Worm (Caenorhabditis elegans) whole organism, L1 larva: ENCODE results near the gene fbxl-3.

Experiments used
- C34B4.2 ChIP-seq: sonication (generic microtip); optimal IDR thresholded peaks from 2 replicates; lab custom pipeline; 2017; ENCODE audit warnings: mild to moderate bottlenecking, missing genetic modification characterization, missing compliant biosample characterization
- F16B12.6 ChIP-seq: fragments of 150-350 bp; optimal IDR thresholded peaks from 2 replicates; lab custom pipeline; 2014; ENCODE audit warnings: missing biosample characterization, missing genetic modification characterization
- alr-1 ChIP-seq: fragments of 200-800 bp; sonication (Bioruptor generic); optimal IDR thresholded peaks from 2 replicates; lab custom pipeline; 2018; ENCODE audit warnings: borderline replicate concordance, mild to moderate bottlenecking, missing genetic modification characterization, missing compliant biosample characterization
- ama-1 ChIP-seq: fragments of 150-350 bp; optimal IDR thresholded peaks from 2 replicates; lab custom pipeline; 2014
- blmp-1 ChIP-seq: fragments of 150-350 bp; optimal IDR thresholded peaks from 2 replicates; lab custom pipeline; 2014; ENCODE audit warnings: missing biosample characterization, missing genetic modification characterization
- ceh-8 ChIP-seq: fragments of 200-800 bp; sonication (Bioruptor generic); optimal IDR thresholded peaks from 2 replicates; lab custom pipeline; 2018; ENCODE audit warnings: mild to moderate bottlenecking, missing genetic modification characterization, moderate library complexity, missing compliant biosample characterization
- ceh-82 ChIP-seq, 3 experiments: fragments of 150-350 bp in 1 of 3; sonication (generic microtip) in 2 of 3; optimal IDR thresholded peaks; 2 replicates each; lab custom pipeline; 2014 to 2017; ENCODE audit warnings: missing biosample characterization in 3 of 3, missing genetic modification characterization in 3 of 3
- ceh-88 ChIP-seq: fragments of 200-800 bp; sonication (Bioruptor generic); IDR thresholded peaks from 2 replicates; pipeline ENCODE4 v1.3.6; 2022; ENCODE audit warnings: missing genetic modification characterization, missing compliant biosample characterization
- dpl-1 ChIP-seq, 3 experiments: fragments of 150-350 bp in 2 of 3; sonication (generic microtip) in 1 of 3; optimal IDR thresholded peaks; 2 replicates each; lab custom pipeline; 2014 to 2017; ENCODE audit warnings: missing biosample characterization in 3 of 3, missing genetic modification characterization in 3 of 3, missing genetic modification reagents in 3 of 3
- efl-3 ChIP-seq: fragments of 200-800 bp; sonication (Bioruptor generic); optimal IDR thresholded peaks from 2 replicates; lab custom pipeline; 2018; ENCODE audit warnings: mild to moderate bottlenecking, missing genetic modification characterization, missing compliant biosample characterization
- egl-27 ChIP-seq, 2 experiments: fragments of 150-350 bp in 1 of 2; sonication (generic microtip); optimal IDR thresholded peaks; 3 replicates each; lab custom pipeline; 2017 to 2018; ENCODE audit warnings: missing biosample characterization in 2 of 2, missing genetic modification characterization in 2 of 2, missing genetic modification reagents in 2 of 2
- elt-2 ChIP-seq: sonication (generic microtip); optimal IDR thresholded peaks from 2 replicates; lab custom pipeline; 2016; ENCODE audit warnings: missing genetic modification characterization, mild to moderate bottlenecking, inconsistent platforms, missing compliant biosample characterization, missing genetic modification reagents
- elt-3 ChIP-seq, 6 experiments: fragments of 150-350 bp in 1 of 6; sonication (generic microtip); optimal IDR thresholded peaks; 2 replicates each; lab custom pipeline; 2017 to 2018; ENCODE audit warnings: missing biosample characterization in 6 of 6, missing genetic modification characterization in 6 of 6, inconsistent platforms in 1 of 6
- ets-5 ChIP-seq: fragments of 200-800 bp; sonication (Bioruptor generic); IDR thresholded peaks from 2 replicates; pipeline ENCODE4 v1.3.6; 2022; ENCODE audit warnings: missing genetic modification characterization, missing compliant biosample characterization
- fkh-10 ChIP-seq: sonication (generic microtip); optimal IDR thresholded peaks from 2 replicates; lab custom pipeline; 2017; ENCODE audit warnings: missing biosample characterization, missing genetic modification reagents, missing genetic modification characterization
- fkh-4 ChIP-seq: sonication (generic microtip); optimal IDR thresholded peaks from 2 replicates; lab custom pipeline; 2016; ENCODE audit warnings: missing compliant biosample characterization, missing genetic modification characterization, borderline replicate concordance
- fkh-8 ChIP-seq: sonication (generic microtip); optimal IDR thresholded peaks from 2 replicates; lab custom pipeline; 2016; ENCODE audit warnings: mild to moderate bottlenecking, missing genetic modification characterization, missing compliant biosample characterization
- hlh-17 ChIP-seq: fragments of 200-800 bp; sonication (Bioruptor generic); optimal IDR thresholded peaks from 2 replicates; lab custom pipeline; 2018; ENCODE audit warnings: missing genetic modification characterization, mild to moderate bottlenecking, missing compliant biosample characterization, moderate library complexity, borderline replicate concordance
- hpl-2 ChIP-seq: fragments of 150-350 bp; optimal IDR thresholded peaks from 2 replicates; lab custom pipeline; 2014; ENCODE audit warnings: missing biosample characterization, missing genetic modification reagents, missing genetic modification characterization
- irx-1 ChIP-seq: sonication (generic microtip); optimal IDR thresholded peaks from 2 replicates; lab custom pipeline; 2016; ENCODE audit warnings: missing genetic modification characterization, missing compliant biosample characterization
- isw-1 ChIP-seq: fragments of 200-800 bp; sonication (Bioruptor generic); IDR thresholded peaks from 2 replicates; pipeline ENCODE4 v1.3.6; 2022; ENCODE audit warnings: missing genetic modification characterization, missing compliant biosample characterization
- lin-14 ChIP-seq: fragments of 200-800 bp; sonication (Bioruptor generic); optimal IDR thresholded peaks from 2 replicates; lab custom pipeline; 2018; ENCODE audit warnings: mild to moderate bottlenecking, missing genetic modification characterization, moderate library complexity, missing compliant biosample characterization
- lin-39 ChIP-seq: fragments of 150-350 bp; optimal IDR thresholded peaks from 2 replicates; lab custom pipeline; 2014; ENCODE audit warnings: missing biosample characterization, missing genetic modification reagents, missing genetic modification characterization
- mab-9 ChIP-seq: fragments of 200-800 bp; sonication (Bioruptor generic); IDR thresholded peaks from 2 replicates; pipeline ENCODE4 v1.3.6; 2022; ENCODE audit warnings: missing genetic modification reagents, missing genetic modification characterization, missing compliant biosample characterization
- mef-2 ChIP-seq: fragments of 150-350 bp; optimal IDR thresholded peaks from 2 replicates; lab custom pipeline; 2014; ENCODE audit warnings: missing biosample characterization, missing genetic modification characterization
- mep-1 ChIP-seq: fragments of 150-350 bp; optimal IDR thresholded peaks from 2 replicates; lab custom pipeline; 2014; ENCODE audit warnings: missing biosample characterization, missing genetic modification characterization
- nhr-11 ChIP-seq: fragments of 150-350 bp; optimal IDR thresholded peaks from 2 replicates; lab custom pipeline; 2014; ENCODE audit warnings: missing biosample characterization, missing genetic modification characterization
- nhr-12 ChIP-seq: sonication (generic microtip); optimal IDR thresholded peaks from 2 replicates; lab custom pipeline; 2017; ENCODE audit warnings: missing biosample characterization, missing genetic modification characterization
- nhr-19 ChIP-seq: fragments of 200-800 bp; sonication (Bioruptor generic); conservative IDR thresholded peaks from 2 replicates; pipeline ENCODE4 v1.3.6; 2022; ENCODE audit warnings: missing genetic modification characterization, missing compliant biosample characterization
- nhr-76 ChIP-seq: sonication (generic microtip); optimal IDR thresholded peaks from 2 replicates; lab custom pipeline; 2017; ENCODE audit warnings: missing biosample characterization, missing genetic modification characterization
- nhr-77 ChIP-seq: fragments of 150-350 bp; optimal IDR thresholded peaks from 2 replicates; lab custom pipeline; 2014; ENCODE audit warnings: missing biosample characterization, missing genetic modification characterization
- nhr-84 ChIP-seq: sonication (generic microtip); optimal IDR thresholded peaks from 2 replicates; lab custom pipeline; 2017; ENCODE audit warnings: missing biosample characterization, missing genetic modification characterization
- nhr-85 ChIP-seq: sonication (generic microtip); peaks from one replicate; lab custom pipeline; 2016; ENCODE audit warnings: missing genetic modification characterization, inconsistent platforms, missing compliant biosample characterization
- pag-3 ChIP-seq: sonication (generic microtip); optimal IDR thresholded peaks from 2 replicates; lab custom pipeline; 2017; ENCODE audit warnings: missing genetic modification characterization, mild to moderate bottlenecking, missing compliant biosample characterization, antibody characterized with exemption, borderline replicate concordance; ENCODE audit not compliant: insufficient read depth
- pax-3 ChIP-seq: fragments of 200-800 bp; sonication (Bioruptor generic); optimal IDR thresholded peaks from 2 replicates; lab custom pipeline; 2018; ENCODE audit warnings: mild to moderate bottlenecking, missing genetic modification characterization, moderate library complexity, missing compliant biosample characterization
- pqm-1 ChIP-seq: sonication (generic microtip); optimal IDR thresholded peaks from 3 replicates; lab custom pipeline; 2017; ENCODE audit warnings: missing biosample characterization, missing genetic modification characterization
- snpc-4 ChIP-seq: fragments of 150-350 bp; optimal IDR thresholded peaks from 2 replicates; lab custom pipeline; 2014; ENCODE audit warnings: missing biosample characterization, missing genetic modification characterization
- sox-4 ChIP-seq: sonication (generic microtip); optimal IDR thresholded peaks from 2 replicates; lab custom pipeline; 2016; ENCODE audit warnings: missing genetic modification characterization, missing compliant biosample characterization
- sup-37 ChIP-seq: fragments of 200-800 bp; sonication (Bioruptor generic); optimal IDR thresholded peaks from 2 replicates; lab custom pipeline; 2018; ENCODE audit warnings: mild to moderate bottlenecking, missing genetic modification characterization, missing compliant biosample characterization
- unc-130 ChIP-seq: fragments of 150-350 bp; optimal IDR thresholded peaks from 2 replicates; lab custom pipeline; 2017; ENCODE audit warnings: missing biosample characterization, missing genetic modification characterization, inconsistent platforms
- unc-62 ChIP-seq: fragments of 150-350 bp; optimal IDR thresholded peaks from 2 replicates; lab custom pipeline; 2014; ENCODE audit warnings: missing biosample characterization, missing genetic modification reagents, missing genetic modification characterization
- unc-98 ChIP-seq: fragments of 200-800 bp; sonication (Bioruptor generic); IDR thresholded peaks from 2 replicates; pipeline ENCODE4 v1.3.6; 2022; ENCODE audit warnings: missing genetic modification characterization, missing compliant biosample characterization
- zip-4 ChIP-seq: fragments of 200-800 bp; sonication (Bioruptor generic); optimal IDR thresholded peaks from 2 replicates; lab custom pipeline; 2018; ENCODE audit warnings: mild to moderate bottlenecking, missing genetic modification characterization, moderate library complexity, missing compliant biosample characterization
- ztf-11 ChIP-seq, 2 experiments: sonication (generic microtip); optimal IDR thresholded peaks; 2 replicates each; lab custom pipeline; 2016 to 2017; ENCODE audit warnings: missing genetic modification characterization in 2 of 2, missing biosample characterization in 1 of 2, missing compliant biosample characterization in 1 of 2
- ztf-4 ChIP-seq: fragments of 150-350 bp; optimal IDR thresholded peaks from 2 replicates; lab custom pipeline; 2014; ENCODE audit warnings: missing biosample characterization, missing genetic modification characterization

The fbxl-3 gene

ce11 chrII:5365645-5366044 is 33.1 kb downstream of the fbxl-3 start, which contains the start of gene F09E5.16:
Gene F09E5.16, minus strand, starts transcription at chrII:5365745.
- TF ChIP-seq egl-27 (tag; optimal IDR thresholded peaks at IDR 0.05; lab: Kevin White, UChicago), result no peak
- TF ChIP-seq lin-14 (GFP tag; lab: Kevin White, UChicago), result peak; percentile 9

DNA sequence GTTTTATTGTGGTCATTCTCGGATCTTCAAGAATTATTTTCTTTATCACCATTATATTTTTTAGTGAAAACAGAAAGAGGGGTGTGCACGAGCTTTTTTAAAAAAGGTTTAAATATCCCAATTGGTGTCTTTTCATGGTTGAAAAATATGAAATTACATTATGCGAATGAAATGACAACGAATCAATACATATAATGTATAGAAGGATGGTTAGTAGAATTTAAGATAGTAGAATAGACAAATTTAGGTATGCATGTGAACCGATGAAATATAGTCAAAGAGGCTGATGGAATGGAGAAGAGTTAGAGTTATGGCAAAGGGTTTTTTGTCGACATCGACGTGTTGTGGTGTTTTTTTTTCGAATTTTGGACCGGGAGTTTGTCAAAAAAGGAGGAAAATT is 34.2 kb downstream of the fbxl-3 start:
- TF ChIP-seq nhr-84 (no peak), isw-1 (GFP tag; lab: Robert Waterston, UW) (no peak), sox-4 (tag; lab: Kevin White, UChicago) (no peak), nhr-76 (tag; lab: Kevin White, UChicago) (no peak), efl-3 (no peak), blmp-1 (tag; lab: Kevin White, UChicago) (no peak), hlh-17 (GFP tag; lab: Kevin White, UChicago) (no peak), ceh-8 (GFP tag; lab: Kevin White, UChicago) (no peak), unc-130 (tag; lab: Kevin White, UChicago) (no peak)
- TF ChIP-seq, all 84 proteins: peak for 0

DNA sequence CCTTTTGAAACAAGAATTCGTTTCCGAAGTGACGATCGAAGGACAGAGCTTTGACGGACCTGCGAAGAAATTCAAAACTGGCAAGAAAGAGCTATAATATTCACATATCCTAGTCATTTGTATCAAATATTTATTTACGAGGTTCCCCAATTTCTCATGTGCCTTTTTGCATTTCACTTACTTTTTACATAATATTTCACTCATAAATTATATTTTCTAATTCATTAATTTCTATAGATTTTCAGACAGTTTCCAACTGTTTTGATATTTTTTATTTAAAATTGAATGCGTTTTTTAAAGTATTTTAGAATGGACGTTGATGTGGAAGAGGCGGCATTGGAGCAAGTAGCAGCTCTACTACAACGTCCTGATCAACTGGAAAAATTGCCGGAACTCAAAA is 39.5 kb downstream of the fbxl-3 start, which contains the start of gene sec-6:
TSS of gene sec-6 (plus strand) at position 301 of the 400 bp plus-strand sequence.
- no peak for TF ChIP-seq alr-1
- TF ChIP-seq zip-4 (GFP tag; lab: Kevin White, UChicago), result no peak
- no peak for TF ChIP-seq isw-1 (GFP tag; lab: Robert Waterston, UW)
- TF ChIP-seq nhr-12, result no peak
- TF ChIP-seq ama-1, result no peak
- TF ChIP-seq snpc-4 (tag; lab: Kevin White, UChicago), result no peak
- no peak for TF ChIP-seq lin-39
- no peak for TF ChIP-seq C34B4.2
- TF ChIP-seq ztf-11 (tag; optimal IDR thresholded peaks at IDR 0.05; lab: Kevin White, UChicago), result no peak
- no peak for TF ChIP-seq hpl-2 (GFP tag; lab: Kevin White, UChicago)
- TF ChIP-seq mab-9 (GFP tag; lab: Robert Waterston, UW), result no peak
- TF ChIP-seq pax-3 (tag; lab: Kevin White, UChicago), result no peak
- TF ChIP-seq efl-3, result no peak

ce11 chrII:5358137-5358745 is 40.5 kb downstream of the fbxl-3 start, which contains the start of the genes F09E5.11 and bmy-1:
Gene F09E5.11, minus strand, starts transcription at chrII:5358187.
Gene bmy-1, plus strand, starts transcription at chrII:5358695.
- TF ChIP-seq elt-3 (tag; optimal IDR thresholded peaks at IDR 0.05; lab: Kevin White, UChicago) (peak in 2 of 6 experiments; percentile 16 to 29), blmp-1 (tag; lab: Kevin White, UChicago) (peak; percentile 1), pqm-1 (tag; lab: Kevin White, UChicago) (no peak), fkh-8 (tag; lab: Kevin White, UChicago) (peak; percentile 92), ztf-4 (tag; lab: Kevin White, UChicago) (no peak), hpl-2 (GFP tag; lab: Kevin White, UChicago) (no peak), isw-1 (GFP tag; lab: Robert Waterston, UW) (peak; percentile 87), irx-1 (peak; percentile 84), ztf-11 (tag; optimal IDR thresholded peaks at IDR 0.05; lab: Kevin White, UChicago) (peak in 1 of 2 experiments; percentile 92), ceh-88 (peak; percentile 63; the same call in 1 of the 2 replicates), ets-5 (GFP tag; lab: Robert Waterston, UW) (no peak), unc-62 (no peak), nhr-77 (tag; lab: Kevin White, UChicago) (peak; percentile 70), elt-2 (tag; lab: Kevin White, UChicago) (peak; percentile 79), alr-1 (no peak), F16B12.6 (peak; percentile 50), nhr-11 (tag; lab: Kevin White, UChicago) (peak; percentile 16), mep-1 (tag; lab: Kevin White, UChicago) (peak; percentile 71), unc-98 (GFP tag; lab: Robert Waterston, UW) (peak; percentile 69; the same call in 1 of the 2 replicates), pag-3 (tag; lab: Kevin White, UChicago) (no peak), mab-9 (GFP tag; lab: Robert Waterston, UW) (peak; percentile 53), sup-37 (GFP tag; lab: Kevin White, UChicago) (peak; percentile 44), mef-2 (tag; lab: Kevin White, UChicago) (no peak), fkh-10 (peak; percentile 84), fkh-4 (tag; lab: Kevin White, UChicago) (peak; percentile 87), nhr-85 (tag; lab: Kevin White, UChicago) (peak; percentile 91), dpl-1 (GFP tag; optimal IDR thresholded peaks at IDR 0.05; lab: Kevin White, UChicago) (peak; percentile 61 to 76 (median 74)), nhr-19 (GFP tag; lab: Robert Waterston, UW) (peak; percentile 85), ceh-82 (tag; optimal IDR thresholded peaks at IDR 0.05; lab: Kevin White, UChicago) (peak; percentile 81 to 84 (median 82)), pax-3 (tag; lab: Kevin White, UChicago) (peak; percentile 84)
